Worm (Caenorhabditis elegans) whole organism, L4/young adult: Measurements from ENCODE around the gene znf-207.

Experiments used
- W03F9.2 ChIP-seq: fragments of 150-350 bp; optimal IDR thresholded peaks from 2 replicates; lab custom pipeline; 2014; ENCODE audit warnings: missing biosample characterization, missing genetic modification characterization
- dao-5 ChIP-seq: sonication (generic microtip); optimal IDR thresholded peaks from 2 replicates; lab custom pipeline; 2016; ENCODE audit warnings: missing genotype, missing genetic modification characterization, moderate library complexity, missing compliant biosample characterization
- him-1 ChIP-seq: sonication (generic microtip); optimal IDR thresholded peaks from 2 replicates; lab custom pipeline; 2016; ENCODE audit warnings: missing genotype, missing genetic modification reagents, missing genetic modification characterization, missing compliant biosample characterization

ce11 chrIV:11350809-11351208 lies 40.0 kb downstream of the znf-207 start:
- TF ChIP-seq dao-5: no peak
- TF ChIP-seq him-1: no peak
- TF ChIP-seq W03F9.2 (tag; lab: Kevin White, UChicago): no peak
